Worm (Caenorhabditis elegans): Measurements from ENCODE around the gene C13C4.6.

C13C4.6 gene

DNA sequence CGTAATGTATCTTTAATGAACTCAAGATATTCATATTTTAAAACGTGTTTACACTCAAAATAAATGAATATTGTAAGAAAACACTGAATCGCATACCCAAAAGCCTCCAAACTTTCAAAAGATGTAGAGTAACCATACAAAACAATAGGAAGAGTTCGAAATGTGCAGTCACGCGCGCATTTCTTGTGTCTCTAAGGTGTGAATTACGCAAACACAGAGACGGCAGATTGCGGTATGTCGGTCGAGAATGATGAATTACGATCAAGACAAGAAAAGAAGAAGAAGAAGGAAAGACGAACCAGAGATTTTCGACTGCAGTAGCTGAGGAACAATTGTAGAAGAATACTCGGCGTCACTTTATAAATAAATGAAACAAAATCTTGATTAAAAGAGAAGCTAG lies 9.9 kb upstream of the C13C4.6 start, which contains the start of gene lhpp-1:
TSS of gene lhpp-1 (minus strand) at position 354 of the 400 bp plus-strand sequence.
- peak; percentile 47 for TF ChIP-seq zip-8 (tag; optimal IDR thresholded peaks at IDR 0.05)
- TF ChIP-seq nhr-76 (tag; optimal IDR thresholded peaks at IDR 0.05), result no peak

DNA sequence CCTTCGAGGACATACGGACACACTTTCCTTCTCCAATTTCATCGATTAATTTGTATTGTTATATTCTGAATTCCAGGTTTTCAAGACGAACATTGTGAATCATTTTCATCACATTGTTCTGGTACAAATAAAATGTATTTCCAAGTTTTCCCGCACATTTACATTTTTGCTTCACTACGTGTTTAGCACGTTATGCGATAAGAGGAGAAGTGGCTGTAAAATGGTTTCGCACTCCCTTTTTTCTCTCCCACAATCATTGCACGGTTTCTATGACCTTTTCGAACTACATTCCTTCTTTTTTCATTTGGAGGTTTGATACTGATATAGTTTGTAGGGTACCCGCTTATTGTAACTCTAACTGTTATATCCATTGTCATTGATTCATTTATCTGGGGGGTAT lies 7.6 kb upstream of the C13C4.6 start:
- TF ChIP-seq elt-3 (tag; optimal IDR thresholded peaks at IDR 0.05) (no peak), cnd-1 (tag; optimal IDR thresholded peaks at IDR 0.05) (no peak), mep-1 (tag; optimal IDR thresholded peaks at IDR 0.05) (no peak), ceh-43 (GFP tag; optimal IDR thresholded peaks at IDR 0.05) (no peak), nhr-76 (tag; optimal IDR thresholded peaks at IDR 0.05) (no peak), unc-120 (tag; optimal IDR thresholded peaks at IDR 0.05; ENCODE audit: poor library complexity, severe bottlenecking) (no peak), lsy-2 (tag; optimal IDR thresholded peaks at IDR 0.05) (no peak), drap-1 (GFP tag; optimal IDR thresholded peaks at IDR 0.05) (no peak), lin-13 (tag; optimal IDR thresholded peaks at IDR 0.05) (no peak), snpc-4 (tag; optimal IDR thresholded peaks at IDR 0.05) (no peak), nhr-2 (tag; optimal IDR thresholded peaks at IDR 0.05) (no peak), nhr-28 (tag; optimal IDR thresholded peaks at IDR 0.05) (no peak), nhr-237 (tag; optimal IDR thresholded peaks at IDR 0.05) (no peak)

DNA sequence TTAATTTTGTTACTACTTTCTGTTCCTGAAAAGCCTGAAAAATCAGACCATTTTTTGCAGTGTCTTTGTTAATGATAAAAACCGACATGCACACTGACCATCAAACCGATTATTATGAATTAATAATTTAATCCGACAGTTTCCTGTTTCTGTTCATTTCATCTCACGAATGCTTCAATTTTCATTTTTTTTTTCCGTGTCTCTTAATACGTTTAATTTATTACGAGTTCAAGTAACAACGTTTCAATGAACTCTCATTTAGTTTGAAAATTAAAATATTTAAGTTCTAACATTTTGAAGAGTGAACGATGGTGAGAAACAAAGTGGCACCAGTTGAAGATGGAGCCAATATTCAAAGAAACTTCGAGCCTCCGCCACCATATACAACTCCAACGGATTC lies 6.7 kb upstream of the C13C4.6 start, which contains the start of gene spin-1:
TSS of gene spin-1 (plus strand) at position 301 of the 400 bp plus-strand sequence.
- TF ChIP-seq unc-62 (GFP tag; optimal IDR thresholded peaks at IDR 0.05), result no peak
- no peak for TF ChIP-seq unc-120 (tag; optimal IDR thresholded peaks at IDR 0.05; ENCODE audit: poor library complexity, severe bottlenecking)
- TF ChIP-seq mab-5 (tag; optimal IDR thresholded peaks at IDR 0.05), result no peak
- TF ChIP-seq elt-1 (tag; optimal IDR thresholded peaks at IDR 0.05; ENCODE audit: borderline replicate concordance, insufficient read depth), result no peak
- no peak for TF ChIP-seq drap-1 (GFP tag; optimal IDR thresholded peaks at IDR 0.05)
- TF ChIP-seq cnd-1 (tag; optimal IDR thresholded peaks at IDR 0.05), result no peak
- TF ChIP-seq nhr-76 (tag; optimal IDR thresholded peaks at IDR 0.05), result no peak
- TF ChIP-seq lin-13 (tag; optimal IDR thresholded peaks at IDR 0.05), result no peak
- TF ChIP-seq ceh-43 (GFP tag; optimal IDR thresholded peaks at IDR 0.05), result no peak
- TF ChIP-seq nhr-2 (tag; optimal IDR thresholded peaks at IDR 0.05), result no peak
- TF ChIP-seq sem-2 (GFP tag; optimal IDR thresholded peaks at IDR 0.05), result no peak
- no peak for TF ChIP-seq flh-1 (GFP tag; optimal IDR thresholded peaks at IDR 0.05)
- TF ChIP-seq elt-3 (tag; optimal IDR thresholded peaks at IDR 0.05), result no peak
- no peak for TF ChIP-seq mep-1 (tag; optimal IDR thresholded peaks at IDR 0.05)
- no peak for TF ChIP-seq sptf-1 (tag; optimal IDR thresholded peaks at IDR 0.05)
- TF ChIP-seq tbx-8 (GFP tag; optimal IDR thresholded peaks at IDR 0.05), result no peak

DNA sequence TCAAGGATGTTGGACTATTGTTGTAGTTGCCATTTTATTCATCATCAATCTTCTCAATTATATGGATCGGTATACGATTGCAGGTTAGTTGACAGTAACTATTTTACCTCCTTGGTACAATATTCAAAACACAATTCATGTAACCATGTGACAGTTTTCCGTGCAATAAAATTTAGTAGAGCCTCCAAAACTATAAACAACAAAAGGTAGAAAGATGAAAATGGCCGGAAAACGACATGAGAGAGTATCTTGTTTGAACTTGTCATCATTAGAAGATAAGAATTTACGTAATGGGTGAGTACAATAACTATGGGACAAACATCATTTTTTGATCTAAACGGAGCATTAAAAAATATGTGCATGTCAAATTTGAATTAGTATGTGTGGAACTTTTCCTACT lies 6.2 kb upstream of the C13C4.6 start:
- no peak for TF ChIP-seq elt-3 (tag; optimal IDR thresholded peaks at IDR 0.05)
- TF ChIP-seq nhr-12 (tag; optimal IDR thresholded peaks at IDR 0.05), result no peak
- TF ChIP-seq tbx-8 (GFP tag; optimal IDR thresholded peaks at IDR 0.05), result no peak
- TF ChIP-seq zip-8 (tag; optimal IDR thresholded peaks at IDR 0.05), result no peak
- no peak for TF ChIP-seq unc-62 (GFP tag; optimal IDR thresholded peaks at IDR 0.05)
- TF ChIP-seq cnd-1 (tag; optimal IDR thresholded peaks at IDR 0.05), result no peak
- no peak for TF ChIP-seq unc-120 (tag; optimal IDR thresholded peaks at IDR 0.05; ENCODE audit: poor library complexity, severe bottlenecking)
- no peak for TF ChIP-seq mep-1 (tag; optimal IDR thresholded peaks at IDR 0.05)
- no peak for TF ChIP-seq lsy-2 (tag; optimal IDR thresholded peaks at IDR 0.05)
- TF ChIP-seq drap-1 (GFP tag; optimal IDR thresholded peaks at IDR 0.05), result no peak
- no peak for TF ChIP-seq lin-32 (GFP tag; optimal IDR thresholded peaks at IDR 0.05)
- TF ChIP-seq mab-5 (tag; optimal IDR thresholded peaks at IDR 0.05), result no peak
- no peak for TF ChIP-seq flh-1 (GFP tag; optimal IDR thresholded peaks at IDR 0.05)
- TF ChIP-seq blmp-1 (tag; optimal IDR thresholded peaks at IDR 0.05), result no peak
- no peak for TF ChIP-seq ceh-83 (GFP tag; optimal IDR thresholded peaks at IDR 0.05)
- no peak for TF ChIP-seq unc-39 (tag; optimal IDR thresholded peaks at IDR 0.05)

DNA sequence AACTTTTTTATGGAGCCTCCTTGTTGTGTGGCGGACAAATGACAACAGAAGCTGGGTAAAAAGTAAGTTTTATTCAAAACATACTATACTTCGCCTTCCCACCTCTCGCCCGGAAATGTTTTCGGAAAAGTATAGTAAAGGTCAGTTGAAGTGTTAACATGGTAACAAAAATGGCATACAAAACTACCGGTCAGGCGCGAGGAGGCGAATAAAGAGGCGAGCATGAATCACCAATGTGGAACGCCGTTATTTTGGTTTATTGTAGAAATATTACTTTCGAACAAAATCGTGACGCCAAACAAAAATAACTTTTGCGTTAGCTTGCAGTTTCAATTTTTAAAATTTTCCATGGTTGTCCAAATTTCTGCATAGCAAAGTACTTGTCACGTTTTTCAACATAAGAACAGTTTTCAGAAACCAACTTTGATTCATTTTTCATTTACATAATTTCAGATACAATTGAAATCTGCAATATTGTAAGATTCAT lies 3.8 kb upstream of the C13C4.6 start, which contains the start of gene C13C4.8:
TSS of gene C13C4.8 (plus strand) at position 437 of the 487 bp plus-strand sequence.
- TF ChIP-seq zip-8 (tag; optimal IDR thresholded peaks at IDR 0.05), result no peak
- TF ChIP-seq flh-1 (GFP tag; optimal IDR thresholded peaks at IDR 0.05), result no peak
- TF ChIP-seq lin-32 (GFP tag; optimal IDR thresholded peaks at IDR 0.05), result no peak
- TF ChIP-seq nhr-2 (tag; optimal IDR thresholded peaks at IDR 0.05), result no peak
- TF ChIP-seq snpc-4 (tag; optimal IDR thresholded peaks at IDR 0.05), result no peak
- TF ChIP-seq lin-13 (tag; optimal IDR thresholded peaks at IDR 0.05), result no peak
- TF ChIP-seq nhr-12 (tag; optimal IDR thresholded peaks at IDR 0.05), result no peak
- TF ChIP-seq sptf-1 (tag; optimal IDR thresholded peaks at IDR 0.05), result no peak
- TF ChIP-seq M03D4.4 (tag; optimal IDR thresholded peaks at IDR 0.05), result no peak
- TF ChIP-seq ceh-39 (tag; optimal IDR thresholded peaks at IDR 0.05), result no peak
- no peak for TF ChIP-seq ces-1 (GFP tag; optimal IDR thresholded peaks at IDR 0.05)
- TF ChIP-seq mab-5 (tag; optimal IDR thresholded peaks at IDR 0.05), result no peak
- no peak for TF ChIP-seq nhr-237 (tag; optimal IDR thresholded peaks at IDR 0.05)
- no peak for TF ChIP-seq drap-1 (GFP tag; optimal IDR thresholded peaks at IDR 0.05)
- no peak for TF ChIP-seq bed-3 (GFP tag; optimal IDR thresholded peaks at IDR 0.05)
- no peak for TF ChIP-seq elt-1 (tag; optimal IDR thresholded peaks at IDR 0.05; ENCODE audit: borderline replicate concordance, insufficient read depth)
- TF ChIP-seq ztf-11 (tag; optimal IDR thresholded peaks at IDR 0.05), result no peak
- TF ChIP-seq tbx-8 (GFP tag; optimal IDR thresholded peaks at IDR 0.05), result no peak
- TF ChIP-seq lsy-2 (tag; optimal IDR thresholded peaks at IDR 0.05), result no peak
- no peak for TF ChIP-seq ceh-43 (GFP tag; optimal IDR thresholded peaks at IDR 0.05)
